Fruit fly (Drosophila melanogaster): ENCODE results near the gene Uvrag.

DNA sequence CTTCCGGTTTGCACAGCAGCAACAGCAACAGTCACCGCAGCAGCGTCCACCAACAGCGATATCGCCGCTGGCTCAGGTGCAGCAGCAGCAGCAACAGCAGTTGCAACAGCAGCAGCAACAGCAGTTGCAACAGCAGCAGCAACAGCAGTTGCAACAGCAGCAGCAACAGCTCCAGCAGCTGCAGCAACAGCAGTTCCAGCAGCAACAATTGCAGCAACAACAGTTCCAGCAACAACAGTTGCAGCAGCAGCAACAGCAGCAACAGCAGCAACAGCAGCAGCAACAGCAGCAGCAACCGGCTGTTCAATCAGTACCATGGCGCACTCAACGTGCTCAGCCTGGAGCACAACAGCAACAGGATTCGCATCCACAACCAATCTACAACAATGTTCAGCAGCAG is 14.0 kb upstream of the Uvrag start:
- TF ChIP-seq insv (optimal IDR thresholded peaks at IDR 0.05) = no peak
- TF ChIP-seq psq (optimal IDR thresholded peaks at IDR 0.05) = no peak
- no peak for TF ChIP-seq ttk (optimal IDR thresholded peaks at IDR 0.05)
- no peak for TF ChIP-seq Sin3A (optimal IDR thresholded peaks at IDR 0.05)
- no peak for TF ChIP-seq h (optimal IDR thresholded peaks at IDR 0.05)
- TF ChIP-seq Myc (optimal IDR thresholded peaks at IDR 0.05) = no peak

Data from Kc167 (cell line).